Worm (Caenorhabditis elegans): ENCODE data around the gene sri-57.
"Not testable (repeated sequence)": the region's sequence is repeated elsewhere in the genome, so short reads cannot be mapped to it uniquely, and the experiment has no call there.

DNA sequence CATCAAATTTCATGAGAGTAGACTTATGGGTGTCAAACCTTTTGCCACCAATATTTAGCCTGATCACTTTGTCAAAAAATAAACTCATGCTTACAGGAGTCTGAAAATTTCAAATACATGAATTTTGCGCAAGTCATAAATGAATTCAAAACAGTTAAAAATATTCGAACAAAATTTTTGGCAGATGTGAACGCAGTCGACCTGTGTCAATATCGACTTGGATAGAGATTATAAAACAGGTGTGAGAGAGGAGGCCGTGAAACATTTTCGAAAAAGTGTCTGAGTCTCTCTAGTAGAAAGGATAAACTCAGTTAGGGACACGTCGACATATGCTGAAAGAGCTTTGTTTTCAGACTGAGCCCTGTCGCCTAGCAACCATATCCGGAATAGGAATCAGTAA, 25.5 kb downstream of the sri-57 start, which contains the start of gene F22E5.12:
- TF ChIP-seq lin-38 (GFP tag; IDR thresholded peaks at IDR 0.05); dpl-1 (GFP tag; optimal IDR thresholded peaks at IDR 0.05); daf-19 (GFP tag; conservative IDR thresholded peaks at IDR 0.05); unc-130 (GFP tag; optimal IDR thresholded peaks at IDR 0.05); lin-13 (GFP tag; optimal IDR thresholded peaks at IDR 0.05); zip-11 (GFP tag; IDR thresholded peaks at IDR 0.05); nhr-10 (tag; optimal IDR thresholded peaks at IDR 0.05); mep-1 (tag; optimal IDR thresholded peaks at IDR 0.05); fos-1 (tag; optimal IDR thresholded peaks at IDR 0.05): not testable (repeated sequence)
